Fruit fly (Drosophila melanogaster): ENCODE data around the gene ush.

Gene ush

DNA sequence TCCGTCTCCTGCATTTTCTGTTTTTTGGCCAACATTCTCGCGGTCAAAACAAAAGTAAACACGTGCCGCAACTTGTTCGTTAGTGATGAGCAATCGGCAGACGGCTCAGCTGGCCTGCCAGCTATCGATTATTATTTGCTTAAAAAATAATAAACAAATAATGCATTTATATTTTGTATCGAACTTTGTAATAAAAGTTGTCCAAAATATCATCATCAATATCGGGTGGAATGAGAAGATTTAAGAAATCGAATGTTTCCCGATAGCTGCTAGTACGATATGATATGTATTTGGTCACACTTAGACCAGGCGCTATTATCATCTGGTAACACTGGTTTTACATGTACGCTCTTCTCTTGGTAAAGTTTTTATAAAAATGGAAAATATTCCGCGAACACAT is 92.0 kb downstream of the ush start, which contains the start of the genes Nle and Sf3b1 (continued):
- no peak for TF ChIP-seq sr (GFP tag; IDR thresholded peaks at IDR 0.05)
- no peak for TF ChIP-seq Optix (GFP tag; IDR thresholded peaks at IDR 0.05)
- peak; percentile 27; the same call in 1 of the 4 replicates for TF ChIP-seq Gug (GFP tag; IDR thresholded peaks at IDR 0.05)
- no peak for TF ChIP-seq CG10959 (GFP tag; IDR thresholded peaks at IDR 0.05)
- TF ChIP-seq trem (tag; optimal IDR thresholded peaks at IDR 0.05) = peak; percentile 91
- no peak for TF ChIP-seq B-H2 (GFP tag; optimal IDR thresholded peaks at IDR 0.05)
- TF ChIP-seq sens-2 (GFP tag; IDR thresholded peaks at IDR 0.05) = no peak
- no peak for TF ChIP-seq CG1792 (GFP tag; optimal IDR thresholded peaks at IDR 0.05)
- no peak for TF ChIP-seq bowl (GFP tag; IDR thresholded peaks at IDR 0.05)
- TF ChIP-seq CG2120 (GFP tag; optimal IDR thresholded peaks at IDR 0.05) = peak; percentile 80
- TF ChIP-seq hb (GFP tag; IDR thresholded peaks at IDR 0.05; ENCODE audit: partially characterized antibody) = peak; percentile 89
- no peak for TF ChIP-seq seq (GFP tag; IDR thresholded peaks at IDR 0.05)
- TF ChIP-seq gro (GFP tag; optimal IDR thresholded peaks at IDR 0.05) = peak; percentile 56
- peak; percentile 88 for TF ChIP-seq HLH4C (GFP tag; IDR thresholded peaks at IDR 0.05; ENCODE audit: partially characterized antibody)
- TF ChIP-seq CG16813 (GFP tag; IDR thresholded peaks at IDR 0.05; ENCODE audit: partially characterized antibody) = peak; percentile 95
- TF ChIP-seq gce (GFP tag; IDR thresholded peaks at IDR 0.05) = no peak
- TF ChIP-seq zfh2 (GFP tag; optimal IDR thresholded peaks at IDR 0.05) = peak; percentile 37
- TF ChIP-seq chn (GFP tag; optimal IDR thresholded peaks at IDR 0.05) = peak; percentile 47
- no peak for TF ChIP-seq MTF-1 (GFP tag; optimal IDR thresholded peaks at IDR 0.05; ENCODE audit: borderline replicate concordance)
- TF ChIP-seq psq (GFP tag; optimal IDR thresholded peaks at IDR 0.05) = peak; percentile 48
- TF ChIP-seq Myb (GFP tag; optimal IDR thresholded peaks at IDR 0.05) = peak; percentile 9
- no peak for TF ChIP-seq sim (GFP tag; IDR thresholded peaks at IDR 0.05)
- TF ChIP-seq HLH3B (GFP tag; IDR thresholded peaks at IDR 0.05) = 0 out of 2 replicates have a peak, but pooled peaks have one; percentile 20
- peak; percentile 80 for TF ChIP-seq CHES-1-like (GFP tag; optimal IDR thresholded peaks at IDR 0.05)
- TF ChIP-seq D19A (tag; optimal IDR thresholded peaks at IDR 0.05) = no peak
- TF ChIP-seq CG12391 (tag; optimal IDR thresholded peaks at IDR 0.05) = peak; percentile 77
- TF ChIP-seq PHDP (tag; optimal IDR thresholded peaks at IDR 0.05) = no peak
- no peak for TF ChIP-seq CG8765 (GFP tag; IDR thresholded peaks at IDR 0.05)
- TF ChIP-seq cas (GFP tag; IDR thresholded peaks at IDR 0.05) = no peak
- TF ChIP-seq CG9727 (GFP tag; optimal IDR thresholded peaks at IDR 0.05) = peak; percentile 18
- TF ChIP-seq CG32767 (GFP tag; IDR thresholded peaks at IDR 0.05) = no peak
- TF ChIP-seq CG2129 (GFP tag; IDR thresholded peaks at IDR 0.05; ENCODE audit: partially characterized antibody) = peak; percentile 93
- TF ChIP-seq MBD-R2 (GFP tag; IDR thresholded peaks at IDR 0.05) = peak; percentile 81
- peak; percentile 67 for TF ChIP-seq CG34422 (GFP tag; IDR thresholded peaks at IDR 0.05)
- no peak for TF ChIP-seq CG7745 (tag; optimal IDR thresholded peaks at IDR 0.05)
- TF ChIP-seq CG15011 (GFP tag; optimal IDR thresholded peaks at IDR 0.05) = no peak
- TF ChIP-seq sens (GFP tag) = peak; percentile 80
- TF ChIP-seq D19B (GFP tag; optimal IDR thresholded peaks at IDR 0.05) = no peak
- peak; percentile 82 for TF ChIP-seq CG4617 (GFP tag; optimal IDR thresholded peaks at IDR 0.05; ENCODE audit: borderline replicate concordance)
- no peak for TF ChIP-seq lbe (GFP tag; optimal IDR thresholded peaks at IDR 0.05)
- TF ChIP-seq esg (GFP tag; conservative IDR thresholded peaks at IDR 0.05) = 0 out of 2 replicates have a peak, but pooled peaks have one; percentile 4
- TF ChIP-seq crp (GFP tag; optimal IDR thresholded peaks at IDR 0.05) = peak; percentile 11 to 81
- no peak for TF ChIP-seq Neu2 (GFP tag; optimal IDR thresholded peaks at IDR 0.05; ENCODE audit: borderline replicate concordance)
- TF ChIP-seq CG17612 (GFP tag; IDR thresholded peaks at IDR 0.05) = no peak
- TF ChIP-seq sc (optimal IDR thresholded peaks at IDR 0.05) = no peak
- TF ChIP-seq sc (GFP tag; optimal IDR thresholded peaks at IDR 0.05) = no peak
- TF ChIP-seq yki (optimal IDR thresholded peaks at IDR 0.05) = no peak
- peak; percentile 12 for TF ChIP-seq CG12942 (GFP tag; optimal IDR thresholded peaks at IDR 0.05)
- TF ChIP-seq B-H1 (GFP tag; IDR thresholded peaks at IDR 0.05) = no peak
- TF ChIP-seq gsb (GFP tag; IDR thresholded peaks at IDR 0.05) = no peak
- 0 out of 4 replicates have a peak, but pooled peaks have one; percentile 60 for TF ChIP-seq chinmo (GFP tag; IDR thresholded peaks at IDR 0.05; ENCODE audit: partially characterized antibody)
- TF ChIP-seq so (GFP tag; IDR thresholded peaks at IDR 0.05) = no peak

Measured in whole organism, embryonic.